Worm (Caenorhabditis elegans) whole organism, L3 larva: Measurements from ENCODE around the gene eri-1.

Experiments
- R02D3.7 ChIP-seq: fragments of 150-350 bp; optimal IDR thresholded peaks from 2 replicates; lab custom pipeline; 2014; ENCODE audit warnings: missing biosample characterization, missing genetic modification characterization
- ZK546.5 ChIP-seq: sonication (generic microtip); optimal IDR thresholded peaks from 2 replicates; lab custom pipeline; 2017; ENCODE audit warnings: missing biosample characterization, missing genetic modification characterization
- aly-2 ChIP-seq: fragments of 150-350 bp; optimal IDR thresholded peaks from 2 replicates; lab custom pipeline; 2014; ENCODE audit warnings: missing biosample characterization, missing genetic modification characterization
- ceh-28 ChIP-seq: fragments of 150-350 bp; optimal IDR thresholded peaks from 2 replicates; lab custom pipeline; 2014; ENCODE audit warnings: missing biosample characterization, missing genetic modification reagents, missing genetic modification characterization
- daf-12 ChIP-seq: fragments of 150-350 bp; optimal IDR thresholded peaks from 2 replicates; lab custom pipeline; 2014; ENCODE audit warnings: missing biosample characterization, missing genetic modification reagents, missing genetic modification characterization
- egl-27 ChIP-seq: sonication (generic microtip); optimal IDR thresholded peaks from 4 replicates; lab custom pipeline; 2017; ENCODE audit warnings: missing biosample characterization, missing genetic modification reagents, missing genetic modification characterization
- egl-5 ChIP-seq: fragments of 150-350 bp; optimal IDR thresholded peaks from 2 replicates; lab custom pipeline; 2017; ENCODE audit warnings: missing biosample characterization, missing genetic modification reagents, missing genetic modification characterization, inconsistent platforms
- elt-1 ChIP-seq: fragments of 150-350 bp; optimal IDR thresholded peaks from 2 replicates; lab custom pipeline; 2014; ENCODE audit warnings: missing biosample characterization, missing genetic modification characterization
- elt-2 ChIP-seq: sonication (generic microtip); optimal IDR thresholded peaks from 2 replicates; lab custom pipeline; 2016; ENCODE audit warnings: missing genetic modification reagents, mild to moderate bottlenecking, missing genetic modification characterization, missing compliant biosample characterization
- elt-3 ChIP-seq, 3 experiments: fragments of 150-350 bp in 1 of 3; sonication (generic microtip) in 2 of 3; optimal IDR thresholded peaks; 2 replicates in 2 of 3; 4 replicates in 1 of 3; lab custom pipeline; 2014 to 2017; ENCODE audit warnings: missing biosample characterization in 3 of 3, missing genetic modification characterization in 3 of 3
- eor-1 ChIP-seq, 2 experiments: fragments of 150-350 bp; optimal IDR thresholded peaks; 2 replicates each; lab custom pipeline; 2014 to 2018; ENCODE audit warnings: missing biosample characterization in 2 of 2, missing genetic modification characterization in 2 of 2
- fkh-10 ChIP-seq: sonication (generic microtip); optimal IDR thresholded peaks from 2 replicates; lab custom pipeline; 2017; ENCODE audit warnings: missing biosample characterization, missing genetic modification reagents, missing genetic modification characterization
- fkh-2 ChIP-seq: fragments of 150-350 bp; optimal IDR thresholded peaks from 2 replicates; lab custom pipeline; 2014; ENCODE audit warnings: missing biosample characterization, missing genetic modification reagents, missing genetic modification characterization
- fos-1 ChIP-seq: fragments of 150-350 bp; optimal IDR thresholded peaks from 2 replicates; lab custom pipeline; 2014; ENCODE audit warnings: missing biosample characterization, missing genetic modification characterization
- hmg-11 ChIP-seq: sonication (generic microtip); optimal IDR thresholded peaks from 2 replicates; lab custom pipeline; 2016; ENCODE audit warnings: missing genetic modification characterization, missing compliant biosample characterization
- jun-1 ChIP-seq: fragments of 150-350 bp; optimal IDR thresholded peaks from 2 replicates; lab custom pipeline; 2014; ENCODE audit warnings: missing biosample characterization, missing genetic modification reagents, missing genetic modification characterization
- lin-15B ChIP-seq: fragments of 150-350 bp; optimal IDR thresholded peaks from 2 replicates; lab custom pipeline; 2014; ENCODE audit warnings: missing biosample characterization, missing genetic modification characterization
- lin-39 ChIP-seq: fragments of 150-350 bp; optimal IDR thresholded peaks from 2 replicates; lab custom pipeline; 2018; ENCODE audit warnings: missing biosample characterization, missing genetic modification reagents, missing genetic modification characterization
- lsy-12 ChIP-seq: sonication (generic microtip); optimal IDR thresholded peaks from 2 replicates; lab custom pipeline; 2016; ENCODE audit warnings: mild to moderate bottlenecking, missing genetic modification characterization, missing compliant biosample characterization
- mdl-1 ChIP-seq: fragments of 150-350 bp; optimal IDR thresholded peaks from 2 replicates; lab custom pipeline; 2014; ENCODE audit warnings: missing biosample characterization, missing genetic modification characterization
- mml-1 ChIP-seq: fragments of 150-350 bp; sonication (generic microtip); optimal IDR thresholded peaks from 3 replicates; lab custom pipeline; 2014; ENCODE audit warnings: missing biosample characterization, missing genetic modification characterization
- nfya-1 ChIP-seq: sonication (generic microtip); optimal IDR thresholded peaks from 2 replicates; lab custom pipeline; 2017; ENCODE audit warnings: missing genetic modification characterization, mild to moderate bottlenecking, missing compliant biosample characterization, antibody characterized with exemption, moderate library complexity; ENCODE audit not compliant: insufficient read depth
- nhr-11 ChIP-seq: fragments of 150-350 bp; optimal IDR thresholded peaks from 2 replicates; lab custom pipeline; 2014; ENCODE audit warnings: missing biosample characterization, missing genetic modification characterization
- nhr-12 ChIP-seq: fragments of 150-350 bp; optimal IDR thresholded peaks from 2 replicates; lab custom pipeline; 2014; ENCODE audit warnings: missing biosample characterization, missing genetic modification characterization
- nhr-23 ChIP-seq: fragments of 150-350 bp; optimal IDR thresholded peaks from 2 replicates; lab custom pipeline; 2014; ENCODE audit warnings: missing biosample characterization, missing genetic modification reagents, missing genetic modification characterization
- nhr-237 ChIP-seq: fragments of 150-350 bp; optimal IDR thresholded peaks from 2 replicates; lab custom pipeline; 2014; ENCODE audit warnings: missing biosample characterization, missing genetic modification characterization
- nhr-28 ChIP-seq: fragments of 150-350 bp; optimal IDR thresholded peaks from 2 replicates; lab custom pipeline; 2014; ENCODE audit warnings: missing biosample characterization, missing genetic modification characterization
- nhr-43 ChIP-seq: sonication (generic microtip); optimal IDR thresholded peaks from 2 replicates; lab custom pipeline; 2016; ENCODE audit warnings: mild to moderate bottlenecking, missing genetic modification characterization, missing compliant biosample characterization; ENCODE audit not compliant: poor library complexity, severe bottlenecking
- nhr-67 ChIP-seq: fragments of 150-350 bp; optimal IDR thresholded peaks from 2 replicates; lab custom pipeline; 2014; ENCODE audit warnings: missing biosample characterization, missing genetic modification characterization
- nhr-76 ChIP-seq: fragments of 150-350 bp; sonication (generic microtip); optimal IDR thresholded peaks from 5 replicates; lab custom pipeline; 2014; ENCODE audit warnings: missing biosample characterization, missing genetic modification characterization
- nhr-77 ChIP-seq: fragments of 150-350 bp; optimal IDR thresholded peaks from 2 replicates; lab custom pipeline; 2014; ENCODE audit warnings: missing biosample characterization, missing genetic modification characterization
- pha-4 ChIP-seq: fragments of 150-350 bp; optimal IDR thresholded peaks from 2 replicates; lab custom pipeline; 2014; ENCODE audit warnings: missing biosample characterization, missing genetic modification reagents, missing genetic modification characterization
- sea-2 ChIP-seq: fragments of 150-350 bp; sonication (generic microtip); optimal IDR thresholded peaks from 4 replicates; lab custom pipeline; 2014; ENCODE audit warnings: missing biosample characterization, missing genetic modification reagents, missing genetic modification characterization
- skn-1 ChIP-seq: fragments of 150-350 bp; optimal IDR thresholded peaks from 2 replicates; lab custom pipeline; 2014; ENCODE audit warnings: missing biosample characterization, missing genetic modification characterization
- tbx-2 ChIP-seq: sonication (generic microtip); optimal IDR thresholded peaks from 2 replicates; lab custom pipeline; 2016; ENCODE audit warnings: mild to moderate bottlenecking, missing genetic modification characterization, missing compliant biosample characterization
- unc-39 ChIP-seq: sonication (generic microtip); optimal IDR thresholded peaks from 4 replicates; lab custom pipeline; 2017; ENCODE audit warnings: missing biosample characterization, missing genetic modification characterization
- unc-62 ChIP-seq: fragments of 150-350 bp; sonication (generic microtip); optimal IDR thresholded peaks from 4 replicates; lab custom pipeline; 2014; ENCODE audit warnings: missing biosample characterization, missing genetic modification reagents, missing genetic modification characterization
- zag-1 ChIP-seq: fragments of 150-350 bp; optimal IDR thresholded peaks from 2 replicates; lab custom pipeline; 2014; ENCODE audit warnings: missing biosample characterization, missing genetic modification characterization
- ztf-11 ChIP-seq: fragments of 150-350 bp; optimal IDR thresholded peaks from 2 replicates; lab custom pipeline; 2014; ENCODE audit warnings: missing biosample characterization, missing genetic modification characterization
- ztf-4 ChIP-seq: fragments of 150-350 bp; optimal IDR thresholded peaks from 2 replicates; lab custom pipeline; 2014; ENCODE audit warnings: missing biosample characterization, missing genetic modification characterization

eri-1 gene

ce11 chrIV:455484-455883 lies 35.7 kb upstream of the eri-1 start, which contains the start of gene M04G7.1:
TSS of gene M04G7.1 (plus strand) at chrIV:455784.
- TF ChIP-seq ZK546.5 (tag; lab: Kevin White, UChicago) (no peak), jun-1 (tag; lab: Kevin White, UChicago) (no peak), tbx-2 (tag; lab: Kevin White, UChicago) (no peak), nhr-77 (tag; lab: Kevin White, UChicago) (no peak), egl-27 (tag; lab: Kevin White, UChicago) (no peak), mml-1 (tag; lab: Kevin White, UChicago) (no peak), mdl-1 (tag; lab: Kevin White, UChicago) (no peak), elt-1 (no peak), hmg-11 (tag; lab: Kevin White, UChicago) (no peak), nhr-43 (tag; lab: Kevin White, UChicago) (no peak), unc-39 (tag; lab: Kevin White, UChicago) (no peak), nhr-12 (tag; lab: Kevin White, UChicago) (no peak), nfya-1 (tag; lab: Kevin White, UChicago) (no peak), fkh-2 (tag; lab: Kevin White, UChicago) (no peak), lin-15B (tag; lab: Kevin White, UChicago) (no peak), nhr-11 (tag; lab: Kevin White, UChicago) (no peak), egl-5 (tag; lab: Kevin White, UChicago) (no peak), unc-62 (GFP tag; lab: Kevin White, UChicago) (no peak), fos-1 (no peak)

DNA sequence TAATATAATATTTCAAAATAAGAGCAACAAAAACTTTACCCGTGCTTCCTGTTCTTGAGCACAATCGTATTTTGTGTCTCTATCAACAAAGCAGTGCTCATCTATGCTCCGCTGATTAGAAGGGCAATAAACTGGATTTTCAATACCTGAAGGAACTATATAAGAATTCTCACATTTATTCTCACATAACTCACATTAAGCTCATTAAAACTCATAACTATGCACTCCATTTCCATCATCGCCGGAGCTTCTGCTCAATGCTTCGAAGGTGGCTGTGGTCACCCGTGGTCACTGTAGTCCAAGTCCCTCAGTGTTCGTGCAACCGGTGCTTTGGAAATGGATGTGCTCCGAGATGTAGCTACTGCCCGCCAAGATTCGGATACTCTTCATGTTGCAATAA lies 35.1 kb upstream of the eri-1 start, which contains the start of the genes Y66H1A.8 and M04G7.5:
TSS of gene Y66H1A.8 (minus strand) at position 101 of the 400 bp plus-strand sequence.
TSS of gene M04G7.5 (plus strand) at position 258 of the 400 bp plus-strand sequence.
- TF ChIP-seq ZK546.5 (tag; lab: Kevin White, UChicago) (no peak), ztf-11 (tag; lab: Kevin White, UChicago) (no peak), ceh-28 (tag; lab: Kevin White, UChicago) (no peak), nhr-77 (tag; lab: Kevin White, UChicago) (no peak), fkh-10 (GFP tag; lab: Kevin White, UChicago) (no peak), nhr-67 (tag; lab: Kevin White, UChicago) (no peak), zag-1 (no peak), fos-1 (no peak), daf-12 (tag; lab: Kevin White, UChicago) (no peak), lin-15B (tag; lab: Kevin White, UChicago) (no peak), mml-1 (tag; lab: Kevin White, UChicago) (no peak), pha-4 (tag; lab: Kevin White, UChicago) (no peak), lsy-12 (tag; lab: Kevin White, UChicago) (no peak), nhr-237 (tag; lab: Kevin White, UChicago) (no peak), unc-39 (tag; lab: Kevin White, UChicago) (no peak), nhr-76 (tag; lab: Kevin White, UChicago) (no peak), egl-5 (tag; lab: Kevin White, UChicago) (no peak), nhr-28 (tag; lab: Kevin White, UChicago) (no peak)

ce11 chrIV:445377-445776 lies 25.6 kb upstream of the eri-1 start, which contains the start of gene dpm-1:
TSS of gene dpm-1 (plus strand) at chrIV:445677.
- no peak for TF ChIP-seq nhr-23
- no peak for TF ChIP-seq elt-1
- no peak for TF ChIP-seq nhr-43 (tag; lab: Kevin White, UChicago)
- TF ChIP-seq zag-1 = no peak
- no peak for TF ChIP-seq lin-15B (tag; lab: Kevin White, UChicago)
- no peak for TF ChIP-seq mdl-1 (tag; lab: Kevin White, UChicago)
- TF ChIP-seq pha-4 (tag; lab: Kevin White, UChicago) = no peak
- TF ChIP-seq egl-5 (tag; lab: Kevin White, UChicago) = no peak
- TF ChIP-seq aly-2 (tag; lab: Kevin White, UChicago) = no peak

ce11 chrIV:443622-444021 lies 23.9 kb upstream of the eri-1 start, which contains the start of gene mrpl-55:
TSS of gene mrpl-55 (plus strand) at chrIV:443985.
- TF ChIP-seq eor-1 (tag; optimal IDR thresholded peaks at IDR 0.05; lab: Kevin White, UChicago) (no peak), elt-1 (no peak), fos-1 (no peak), fkh-2 (tag; lab: Kevin White, UChicago) (no peak), unc-39 (tag; lab: Kevin White, UChicago) (no peak), ztf-11 (tag; lab: Kevin White, UChicago) (no peak), pha-4 (tag; lab: Kevin White, UChicago) (peak; percentile 97), tbx-2 (tag; lab: Kevin White, UChicago) (peak; percentile 50), ztf-4 (tag; lab: Kevin White, UChicago) (no peak), daf-12 (tag; lab: Kevin White, UChicago) (no peak), nhr-76 (tag; lab: Kevin White, UChicago) (no peak), sea-2 (no peak), lin-15B (tag; lab: Kevin White, UChicago) (peak; percentile 93), elt-2 (tag; lab: Kevin White, UChicago) (peak; percentile 45), nhr-23 (peak; percentile 91), lsy-12 (tag; lab: Kevin White, UChicago) (peak; percentile 69), nfya-1 (tag; lab: Kevin White, UChicago) (peak; percentile 85), elt-3 (tag; optimal IDR thresholded peaks at IDR 0.05; lab: Kevin White, UChicago) (no peak), lin-39 (peak; percentile 58), nhr-43 (tag; lab: Kevin White, UChicago) (peak; percentile 79), nhr-11 (tag; lab: Kevin White, UChicago) (no peak), skn-1 (tag; lab: Kevin White, UChicago) (no peak), R02D3.7 (peak; percentile 84), nhr-77 (tag; lab: Kevin White, UChicago) (peak; percentile 60), egl-27 (tag; lab: Kevin White, UChicago) (no peak), hmg-11 (tag; lab: Kevin White, UChicago) (no peak), aly-2 (tag; lab: Kevin White, UChicago) (no peak), mdl-1 (tag; lab: Kevin White, UChicago) (no peak), jun-1 (tag; lab: Kevin White, UChicago) (peak; percentile 39), fkh-10 (GFP tag; lab: Kevin White, UChicago) (peak; percentile 38), nhr-67 (tag; lab: Kevin White, UChicago) (no peak)
